Worm (Caenorhabditis elegans): ENCODE data around the gene T12C9.7.

- TF ChIP-seq scrt-1 (GFP tag; IDR thresholded peaks at IDR 0.05) (no peak), tra-4 (tag; optimal IDR thresholded peaks at IDR 0.05) (no peak), F13C5.2 (tag; optimal IDR thresholded peaks at IDR 0.05) (no peak), hnd-1 (tag; optimal IDR thresholded peaks at IDR 0.05) (no peak), B0310.2 (tag; optimal IDR thresholded peaks at IDR 0.05) (no peak), flt-1 (GFP tag; IDR thresholded peaks at IDR 0.05) (no peak), ama-1 (optimal IDR thresholded peaks at IDR 0.05) (no peak), ets-7 (tag; optimal IDR thresholded peaks at IDR 0.05) (no peak), sea-1 (GFP tag; conservative IDR thresholded peaks at IDR 0.05) (no peak)
Measured at ce11 chrII:4428121-4428520, 32.6 kb downstream of the T12C9.7 start.

Measured in whole organism, early embryonic.